Worm (Caenorhabditis elegans): ENCODE data around the gene F16B3.3.
A peak's percentile ranks its signal among the peaks of the same experiment; 100 is the strongest.

The F16B3.3 gene

DNA sequence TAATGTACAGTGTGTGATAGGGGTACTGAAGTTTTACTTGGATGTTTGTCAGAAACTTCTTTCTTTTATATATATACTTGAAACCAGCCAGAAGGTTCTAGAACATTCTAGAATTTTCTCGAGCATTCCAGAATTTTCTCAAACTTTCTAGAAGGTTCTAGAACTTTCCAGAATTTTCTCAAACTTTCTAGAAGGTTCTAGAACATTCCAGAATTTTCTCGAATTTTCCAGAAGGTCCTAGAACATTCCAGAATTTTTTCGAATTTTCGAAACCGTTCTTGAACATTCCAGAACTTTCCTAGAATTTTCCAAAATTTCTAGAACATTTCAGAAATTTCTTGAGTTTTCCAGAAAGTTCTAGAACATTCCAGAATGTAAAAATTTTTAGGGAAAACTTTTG, 37.6 kb upstream of the F16B3.3 start:
- TF ChIP-seq ceh-30 (tag; optimal IDR thresholded peaks at IDR 0.05): no peak
- no peak for TF ChIP-seq dve-1 (tag; optimal IDR thresholded peaks at IDR 0.05)
- TF ChIP-seq Y22D7AL.16 (tag; optimal IDR thresholded peaks at IDR 0.05): no peak
- no peak for TF ChIP-seq ceh-19 (GFP tag; optimal IDR thresholded peaks at IDR 0.05)
- TF ChIP-seq ref-2 (tag; optimal IDR thresholded peaks at IDR 0.05): no peak
- TF ChIP-seq fkh-10 (GFP tag; optimal IDR thresholded peaks at IDR 0.05): no peak
- TF ChIP-seq unc-55 (GFP tag; optimal IDR thresholded peaks at IDR 0.05): no peak
- TF ChIP-seq unc-3 (GFP tag; conservative IDR thresholded peaks at IDR 0.05): no peak
- TF ChIP-seq unc-3 (tag; optimal IDR thresholded peaks at IDR 0.05): no peak
- TF ChIP-seq elt-4 (tag; optimal IDR thresholded peaks at IDR 0.05): no peak
- no peak for TF ChIP-seq pax-1 (tag; optimal IDR thresholded peaks at IDR 0.05)

ce11 chrV:1352321-1352720, 34.6 kb upstream of the F16B3.3 start:
- TF ChIP-seq fkh-6 (tag; optimal IDR thresholded peaks at IDR 0.05) (no peak), ceh-19 (GFP tag; optimal IDR thresholded peaks at IDR 0.05) (no peak), ceh-18 (tag; optimal IDR thresholded peaks at IDR 0.05) (no peak), ceh-22 (tag; optimal IDR thresholded peaks at IDR 0.05) (no peak), eyg-1 (tag; optimal IDR thresholded peaks at IDR 0.05) (no peak), nfya-1 (tag; optimal IDR thresholded peaks at IDR 0.05) (no peak), ets-4 (tag; optimal IDR thresholded peaks at IDR 0.05) (no peak), zip-5 (tag; optimal IDR thresholded peaks at IDR 0.05) (no peak), F13H6.1 (tag; optimal IDR thresholded peaks at IDR 0.05) (no peak), ama-1 (optimal IDR thresholded peaks at IDR 0.05) (no peak), K09A11.1 (tag; optimal IDR thresholded peaks at IDR 0.05; ENCODE audit: insufficient read depth) (no peak), unc-55 (GFP tag; optimal IDR thresholded peaks at IDR 0.05) (no peak), ref-2 (tag; optimal IDR thresholded peaks at IDR 0.05) (no peak)

DNA sequence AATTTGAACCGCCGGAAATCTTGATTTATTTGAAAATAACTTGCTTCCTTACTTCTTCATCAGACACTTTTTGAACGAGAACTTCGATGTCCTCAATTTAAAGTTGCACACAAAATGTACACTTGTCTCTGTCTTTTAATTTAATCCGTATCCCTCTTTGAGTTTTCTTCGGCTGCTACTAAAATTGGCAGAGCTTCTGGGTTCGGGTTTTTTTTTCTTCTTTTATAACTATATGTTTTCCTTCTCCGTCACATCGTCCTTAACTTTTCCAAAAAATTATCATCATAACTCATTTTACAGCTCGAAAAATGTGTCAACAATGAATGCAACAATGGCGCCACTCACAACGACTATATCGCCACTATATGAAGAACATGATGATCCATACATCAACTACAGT, 34.1 kb upstream of the F16B3.3 start, which contains the start of gene glb-33:
Gene glb-33, plus strand, starts transcription at position 301 of the 400 bp plus-strand sequence.
- TF ChIP-seq ceh-48 (tag; optimal IDR thresholded peaks at IDR 0.05) (no peak), syd-9 (tag; optimal IDR thresholded peaks at IDR 0.05) (no peak), rnt-1 (tag; optimal IDR thresholded peaks at IDR 0.05) (no peak), ceh-31 (tag; optimal IDR thresholded peaks at IDR 0.05) (no peak), ama-1 (optimal IDR thresholded peaks at IDR 0.05) (no peak)

- TF ChIP-seq eyg-1 (tag; optimal IDR thresholded peaks at IDR 0.05) (no peak), hlh-6 (tag; optimal IDR thresholded peaks at IDR 0.05) (no peak), F13H6.1 (tag; optimal IDR thresholded peaks at IDR 0.05) (no peak), ahr-1 (tag; optimal IDR thresholded peaks at IDR 0.05) (no peak), unc-42 (tag; optimal IDR thresholded peaks at IDR 0.05) (peak; percentile 86), nhr-232 (tag; optimal IDR thresholded peaks at IDR 0.05) (no peak), ceh-22 (tag; optimal IDR thresholded peaks at IDR 0.05) (no peak), ceh-31 (tag; optimal IDR thresholded peaks at IDR 0.05) (peak; percentile 16), K09A11.1 (tag; optimal IDR thresholded peaks at IDR 0.05; ENCODE audit: insufficient read depth) (no peak)
These were observed 32.1 kb upstream of the F16B3.3 start for ce11 chrV:1349802-1350201.

DNA sequence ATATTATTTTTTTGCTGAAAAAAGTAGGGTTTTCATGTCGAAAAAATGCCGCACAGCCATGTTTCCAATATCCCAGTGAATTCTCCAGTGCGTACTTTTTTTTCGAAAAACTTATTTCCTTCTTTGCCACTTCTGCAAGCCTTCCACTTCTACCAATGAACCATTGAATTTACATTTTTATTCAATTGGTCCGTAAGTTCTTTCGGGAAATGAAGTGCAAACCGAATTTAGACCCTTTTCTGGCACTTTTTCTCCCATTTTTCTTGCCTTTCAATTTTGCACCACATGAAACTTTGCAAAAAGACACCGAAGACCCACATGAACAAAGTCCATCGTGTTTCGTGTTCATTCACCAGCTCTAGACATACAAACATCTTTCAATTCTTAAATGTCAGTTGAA, 25.0 kb upstream of the F16B3.3 start:
- TF ChIP-seq zip-5 (tag; optimal IDR thresholded peaks at IDR 0.05): no peak
- peak; percentile 73 for TF ChIP-seq unc-42 (tag; optimal IDR thresholded peaks at IDR 0.05)

DNA sequence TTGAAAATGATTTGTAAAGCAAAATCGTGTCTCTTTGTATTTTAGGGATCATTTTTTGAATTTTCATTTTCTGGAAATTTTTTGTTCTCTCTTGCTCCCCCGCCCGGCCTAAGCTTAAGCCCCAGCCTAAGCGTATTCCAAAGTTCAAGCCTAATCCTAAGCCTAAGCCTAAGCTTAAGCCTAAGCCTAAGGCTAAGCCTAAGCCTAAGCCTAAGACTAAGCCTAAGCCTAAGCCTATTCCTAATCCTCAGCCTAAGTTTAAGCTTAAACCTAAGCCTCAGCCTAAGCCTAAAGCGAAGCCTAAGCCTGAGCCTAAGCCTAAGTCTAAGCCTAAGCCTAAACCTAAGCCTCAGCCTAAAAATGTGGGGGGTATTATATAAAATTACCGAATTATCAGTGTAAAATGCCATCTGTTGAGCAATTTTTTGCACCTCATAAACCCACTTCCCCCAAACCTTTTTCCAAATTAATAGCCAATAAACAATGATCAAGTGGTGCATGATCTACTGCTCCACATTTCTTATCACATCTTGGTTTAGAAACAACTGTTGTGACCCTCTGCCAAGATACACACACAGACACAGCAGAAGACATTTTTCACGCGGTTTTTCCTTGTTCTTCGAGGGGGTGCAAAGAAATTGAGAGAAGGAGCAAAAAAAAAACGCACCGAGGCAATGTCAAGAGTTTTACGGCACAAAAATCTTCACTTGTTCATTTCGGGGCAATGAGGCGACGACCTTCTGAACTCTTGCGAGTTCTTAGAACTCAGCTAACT, 23.7 kb upstream of the F16B3.3 start:
- no peak for TF ChIP-seq sox-2 (GFP tag; IDR thresholded peaks at IDR 0.05)
- peak; percentile 94 for TF ChIP-seq dve-1 (tag; optimal IDR thresholded peaks at IDR 0.05)

ce11 chrV:1337701-1338100, 20.0 kb upstream of the F16B3.3 start:
- TF ChIP-seq ceh-19 (GFP tag; optimal IDR thresholded peaks at IDR 0.05) (no peak), ttx-3 (tag; optimal IDR thresholded peaks at IDR 0.05) (no peak), pha-2 (tag; optimal IDR thresholded peaks at IDR 0.05) (no peak), syd-9 (tag; optimal IDR thresholded peaks at IDR 0.05) (no peak)

All from whole organism, late embryonic.